Fruit fly (Drosophila melanogaster) whole organism, prepupa: ENCODE measurements around the gene CG6409.

Experiments used
- CG10631 ChIP-seq: fragments of 200-800 bp; sonication (Bioruptor generic); optimal IDR thresholded peaks from 2 replicates; lab custom pipeline; 2016; ENCODE audit warnings: missing biosample characterization, missing genetic modification characterization
- CG10669 ChIP-seq: fragments of 200-800 bp; sonication (Bioruptor generic); optimal IDR thresholded peaks from 3 replicates; lab custom pipeline; 2018; ENCODE audit warnings: missing biosample characterization, mild to moderate bottlenecking, missing genetic modification characterization, moderate library complexity
- CG11294 ChIP-seq: fragments of 200-800 bp; sonication (Bioruptor generic); IDR thresholded peaks from 2 replicates; pipeline ENCODE4 v1.3.6; 2022; ENCODE audit warnings: missing biosample characterization, missing genetic modification characterization
- CG11762 ChIP-seq: fragments of 200-800 bp; sonication (Bioruptor generic); optimal IDR thresholded peaks from 3 replicates; lab custom pipeline; 2016; ENCODE audit warnings: missing biosample characterization, missing genetic modification characterization; ENCODE audit not compliant: insufficient read depth
- CG1621 ChIP-seq: fragments of 200-800 bp; sonication (Bioruptor generic); optimal IDR thresholded peaks from 3 replicates; lab custom pipeline; 2018; ENCODE audit warnings: missing biosample characterization, mild to moderate bottlenecking, missing genetic modification characterization
- CG3032 ChIP-seq: fragments of 200-800 bp; optimal IDR thresholded peaks from 2 replicates; lab custom pipeline; 2019; ENCODE audit warnings: missing biosample characterization, mild to moderate bottlenecking, missing genetic modification characterization, moderate library complexity
- CG31627 ChIP-seq: fragments of 200-800 bp; sonication (Bioruptor generic); optimal IDR thresholded peaks from 3 replicates; lab custom pipeline; 2016; ENCODE audit warnings: missing biosample characterization, missing genetic modification characterization
- CG32006 ChIP-seq: fragments of 200-800 bp; sonication (Bioruptor generic); optimal IDR thresholded peaks from 3 replicates; lab custom pipeline; 2017; ENCODE audit warnings: missing biosample characterization, mild to moderate bottlenecking, missing genetic modification characterization
- CG34406 ChIP-seq: fragments of 200-800 bp; sonication (Bioruptor generic); optimal IDR thresholded peaks from 3 replicates; lab custom pipeline; 2016; ENCODE audit warnings: missing biosample characterization, missing genetic modification characterization
- CG3919 ChIP-seq: fragments of 200-800 bp; sonication (Bioruptor generic); optimal IDR thresholded peaks from 3 replicates; lab custom pipeline; 2016; ENCODE audit warnings: missing biosample characterization, missing genetic modification characterization
- CG4318 ChIP-seq: fragments of 200-800 bp; sonication (Bioruptor generic); optimal IDR thresholded peaks from 3 replicates; lab custom pipeline; 2017; ENCODE audit warnings: missing biosample characterization, mild to moderate bottlenecking, missing genetic modification characterization
- CG6163 ChIP-seq: fragments of 200-800 bp; sonication (Bioruptor generic); IDR thresholded peaks from 3 replicates; pipeline ENCODE4 v1.3.6; 2022; ENCODE audit warnings: missing biosample characterization, missing genetic modification characterization
- CG6792 ChIP-seq: fragments of 200-800 bp; sonication (Bioruptor generic); optimal IDR thresholded peaks from 3 replicates; lab custom pipeline; 2016; ENCODE audit warnings: missing biosample characterization, missing genetic modification characterization
- CG6808 ChIP-seq: fragments of 200-800 bp; sonication (Bioruptor generic); optimal IDR thresholded peaks from 3 replicates; lab custom pipeline; 2017; ENCODE audit warnings: missing biosample characterization, missing genetic modification characterization, mild to moderate bottlenecking, moderate library complexity, missing genetic modification reagents
- CG6854 ChIP-seq: fragments of 200-800 bp; sonication (Bioruptor generic); optimal IDR thresholded peaks from 2 replicates; lab custom pipeline; 2017; ENCODE audit warnings: missing biosample characterization, mild to moderate bottlenecking, missing genetic modification characterization
- CG7368 ChIP-seq: fragments of 200-800 bp; sonication (Bioruptor generic); optimal IDR thresholded peaks from 3 replicates; lab custom pipeline; 2016; ENCODE audit warnings: missing biosample characterization, missing genetic modification characterization
- CG8632 ChIP-seq: fragments of 200-800 bp; sonication (Bioruptor generic); optimal IDR thresholded peaks from 3 replicates; lab custom pipeline; 2016; ENCODE audit warnings: missing biosample characterization, missing genetic modification characterization
- CG9139 ChIP-seq: fragments of 200-800 bp; sonication (Bioruptor generic); optimal IDR thresholded peaks from 3 replicates; lab custom pipeline; 2017; ENCODE audit warnings: missing biosample characterization, mild to moderate bottlenecking, missing genetic modification characterization
- Eip93F ChIP-seq: fragments of 200-800 bp; sonication (Bioruptor generic); optimal IDR thresholded peaks from 2 replicates; lab custom pipeline; 2016; ENCODE audit warnings: missing biosample characterization, mild to moderate bottlenecking, missing genetic modification characterization
- Ets21C ChIP-seq: fragments of 200-800 bp; sonication (Bioruptor generic); optimal IDR thresholded peaks from 3 replicates; lab custom pipeline; 2016; ENCODE audit warnings: missing biosample characterization, missing genetic modification characterization
- Ets96B ChIP-seq: fragments of 200-800 bp; optimal IDR thresholded peaks from 2 replicates; lab custom pipeline; 2019; ENCODE audit warnings: missing biosample characterization, mild to moderate bottlenecking, missing genetic modification characterization, moderate library complexity
- Hr38 ChIP-seq: sonication (Bioruptor generic); optimal IDR thresholded peaks from 2 replicates; lab custom pipeline; 2016; ENCODE audit warnings: missing biosample characterization, missing genetic modification characterization
- Hr39 ChIP-seq: fragments of 200-800 bp; sonication (Bioruptor generic); optimal IDR thresholded peaks from 2 replicates; lab custom pipeline; 2016; ENCODE audit warnings: missing biosample characterization, missing genetic modification characterization
- Hr4 ChIP-seq: fragments of 200-800 bp; sonication (Bioruptor generic); optimal IDR thresholded peaks from 3 replicates; lab custom pipeline; 2016; ENCODE audit warnings: missing biosample characterization, missing genetic modification characterization
- Lpt ChIP-seq: fragments of 200-800 bp; sonication (Bioruptor generic); optimal IDR thresholded peaks from 3 replicates; lab custom pipeline; 2016; ENCODE audit warnings: missing biosample characterization, missing genetic modification characterization
- OdsH ChIP-seq: fragments of 200-800 bp; sonication (Bioruptor generic); optimal IDR thresholded peaks from 3 replicates; lab custom pipeline; 2016; ENCODE audit warnings: missing biosample characterization, missing genetic modification characterization
- Sox102F ChIP-seq: fragments of 200-800 bp; sonication (Bioruptor generic); optimal IDR thresholded peaks from 2 replicates; lab custom pipeline; 2016; ENCODE audit warnings: missing biosample characterization, mild to moderate bottlenecking, missing genetic modification characterization
- Sox14 ChIP-seq: fragments of 200-800 bp; sonication (Bioruptor generic); optimal IDR thresholded peaks from 3 replicates; lab custom pipeline; 2016; ENCODE audit warnings: missing biosample characterization, missing genetic modification characterization
- Sox15 ChIP-seq: fragments of 200-800 bp; sonication (Bioruptor generic); optimal IDR thresholded peaks from 3 replicates; lab custom pipeline; 2016; ENCODE audit warnings: missing biosample characterization, missing genetic modification characterization
- achi ChIP-seq: fragments of 200-800 bp; sonication (Bioruptor generic); optimal IDR thresholded peaks from 3 replicates; lab custom pipeline; 2016; ENCODE audit warnings: missing biosample characterization, missing genetic modification characterization
- cyc ChIP-seq: fragments of 200-800 bp; sonication (Bioruptor generic); optimal IDR thresholded peaks from 3 replicates; lab custom pipeline; 2016; ENCODE audit warnings: missing biosample characterization, missing genetic modification characterization
- dac ChIP-seq: fragments of 200-800 bp; sonication (Bioruptor generic); optimal IDR thresholded peaks from 2 replicates; lab custom pipeline; 2017; ENCODE audit warnings: missing biosample characterization, mild to moderate bottlenecking, missing genetic modification characterization
- eg ChIP-seq: fragments of 200-800 bp; sonication (Bioruptor generic); IDR thresholded peaks from 3 replicates; pipeline ENCODE4 v1.3.6; 2022; ENCODE audit warnings: missing biosample characterization, missing genetic modification characterization
- esn ChIP-seq: fragments of 200-800 bp; sonication (Bioruptor generic); optimal IDR thresholded peaks from 2 replicates; lab custom pipeline; 2016; ENCODE audit warnings: missing biosample characterization, mild to moderate bottlenecking, missing genetic modification characterization, moderate library complexity
- fd59A ChIP-seq: fragments of 200-800 bp; sonication (Bioruptor generic); optimal IDR thresholded peaks from 2 replicates; lab custom pipeline; 2017; ENCODE audit warnings: missing biosample characterization, mild to moderate bottlenecking, missing genetic modification characterization, missing genetic modification reagents
- fd85E ChIP-seq: fragments of 200-800 bp; sonication (Bioruptor generic); optimal IDR thresholded peaks from 3 replicates; lab custom pipeline; 2016; ENCODE audit warnings: missing biosample characterization, missing genetic modification characterization
- fkh ChIP-seq: fragments of 200-800 bp; sonication (Bioruptor generic); optimal IDR thresholded peaks from 3 replicates; lab custom pipeline; 2017; ENCODE audit warnings: missing biosample characterization, mild to moderate bottlenecking, missing genetic modification characterization, moderate library complexity
- lz ChIP-seq: fragments of 200-800 bp; sonication (Bioruptor generic); optimal IDR thresholded peaks from 3 replicates; lab custom pipeline; 2016; ENCODE audit warnings: missing biosample characterization, missing genetic modification characterization
- pdm3 ChIP-seq: fragments of 200-800 bp; sonication (Bioruptor generic); optimal IDR thresholded peaks from 3 replicates; lab custom pipeline; 2016; ENCODE audit warnings: missing biosample characterization, missing genetic modification characterization
- salr ChIP-seq, 2 experiments: fragments of 200-800 bp; sonication (Bioruptor generic); optimal IDR thresholded peaks; 3 replicates each; lab custom pipeline; 2016 to 2018; ENCODE audit warnings: missing biosample characterization in 2 of 2, missing genetic modification characterization in 2 of 2, mild to moderate bottlenecking in 1 of 2
- ss ChIP-seq, 2 experiments: fragments of 200-800 bp; sonication (Bioruptor generic); optimal IDR thresholded peaks; 2 replicates in 1 of 2; 3 replicates in 1 of 2; lab custom pipeline; 2017 to 2018; ENCODE audit warnings: mild to moderate bottlenecking in 2 of 2, missing biosample characterization in 2 of 2, missing genetic modification characterization in 2 of 2, moderate library complexity in 1 of 2
- svp ChIP-seq: fragments of 200-800 bp; sonication (Bioruptor generic); peaks from one replicate; lab custom pipeline; 2016; ENCODE audit warnings: missing biosample characterization, missing genetic modification characterization
- vri ChIP-seq: fragments of 200-800 bp; sonication (Bioruptor generic); optimal IDR thresholded peaks from 3 replicates; lab custom pipeline; 2016; ENCODE audit warnings: missing biosample characterization, mild to moderate bottlenecking, missing genetic modification characterization

Gene CG6409

DNA sequence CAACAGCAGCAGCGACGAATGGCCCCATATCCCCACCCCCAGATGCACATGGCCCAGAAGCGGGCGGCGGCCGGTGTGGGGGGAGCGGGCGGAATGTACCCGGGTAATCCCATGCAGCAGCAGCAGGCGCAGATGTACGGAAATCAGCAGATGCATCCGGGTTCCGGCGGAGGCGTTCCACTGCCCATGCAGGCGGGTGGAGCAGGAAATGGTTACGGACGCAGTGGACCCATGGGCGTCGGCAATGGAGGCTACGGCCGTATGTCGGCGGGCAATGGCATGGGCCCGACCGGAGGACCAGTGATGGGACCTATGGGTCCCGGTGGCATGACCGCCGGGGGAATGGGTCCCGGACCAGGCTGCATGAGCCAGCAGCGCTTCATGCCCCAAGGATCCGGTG lies 10.7 kb downstream of the CG6409 start:
- TF ChIP-seq Sox14: no peak
- TF ChIP-seq CG6163 (GFP tag; lab: Robert Waterston, UW): no peak
- no peak for TF ChIP-seq CG31627 (GFP tag; lab: Kevin White, UChicago)
- no peak for TF ChIP-seq Eip93F (GFP tag; lab: Kevin White, UChicago)
- no peak for TF ChIP-seq fd59A (GFP tag; lab: Kevin White, UChicago)
- no peak for TF ChIP-seq pdm3 (GFP tag; lab: Kevin White, UChicago)
- no peak for TF ChIP-seq lz (GFP tag; lab: Kevin White, UChicago)
- TF ChIP-seq Sox102F (GFP tag; lab: Kevin White, UChicago): no peak
- TF ChIP-seq vri (GFP tag; lab: Kevin White, UChicago): no peak
- no peak for TF ChIP-seq CG10669
- TF ChIP-seq salr (GFP tag; optimal IDR thresholded peaks at IDR 0.05; lab: Kevin White, UChicago): no peak
- TF ChIP-seq ss (GFP tag; optimal IDR thresholded peaks at IDR 0.05; lab: Kevin White, UChicago): no peak
- no peak for TF ChIP-seq fkh (GFP tag; lab: Kevin White, UChicago)
- TF ChIP-seq CG1621: no peak
- no peak for TF ChIP-seq Hr4
- no peak for TF ChIP-seq CG6808
- TF ChIP-seq fd85E (GFP tag; lab: Kevin White, UChicago): no peak

DNA sequence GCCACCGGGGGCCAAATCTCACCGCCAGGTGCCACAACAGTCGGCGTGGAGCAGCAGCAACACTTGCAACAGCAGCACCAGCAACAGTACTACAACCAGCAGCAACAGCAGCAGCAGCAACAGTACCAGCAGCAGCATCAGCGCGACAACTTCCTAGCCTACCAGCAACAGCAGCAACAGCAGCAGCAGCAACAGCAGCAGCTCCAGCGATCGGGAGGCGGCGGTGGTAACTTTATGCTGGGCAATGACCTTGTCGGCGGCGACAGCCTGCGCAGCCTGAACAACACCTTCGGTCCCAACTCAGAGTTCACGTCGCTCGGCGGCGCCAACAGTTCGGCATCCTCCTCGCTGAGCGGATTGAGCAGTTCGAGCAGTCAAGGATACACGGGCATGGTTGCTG lies 12.1 kb downstream of the CG6409 start:
- TF ChIP-seq vri (GFP tag; lab: Kevin White, UChicago): no peak
- no peak for TF ChIP-seq CG6792 (GFP tag; lab: Kevin White, UChicago)
- TF ChIP-seq Ets21C (GFP tag; lab: Kevin White, UChicago): no peak
- no peak for TF ChIP-seq CG3032
- TF ChIP-seq CG6163 (GFP tag; lab: Robert Waterston, UW): no peak
- TF ChIP-seq CG8632 (GFP tag; lab: Kevin White, UChicago): no peak

DNA sequence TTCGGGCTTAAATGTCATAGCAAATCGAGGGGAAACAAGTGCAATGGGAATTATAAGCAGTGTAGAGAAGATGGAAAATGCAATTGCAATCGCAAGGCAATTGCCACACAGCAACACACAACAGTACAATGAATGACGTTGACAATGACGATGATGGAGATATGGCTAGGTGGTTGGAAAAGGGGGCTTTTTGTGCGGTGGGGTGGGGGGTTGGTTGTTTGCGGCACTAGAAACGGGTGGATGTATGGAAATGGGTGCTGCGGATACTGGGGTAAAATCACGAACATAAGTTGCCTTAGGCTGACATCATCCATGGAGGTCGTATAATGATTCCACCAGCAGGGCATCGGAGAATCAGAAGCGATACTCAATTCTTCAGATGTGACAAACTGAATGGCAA lies 13.0 kb downstream of the CG6409 start:
- TF ChIP-seq eg (GFP tag; lab: Robert Waterston, UW) (0 out of 3 replicates have a peak, but pooled peaks have one; percentile 18), dac (GFP tag; lab: Kevin White, UChicago) (no peak)
- TF ChIP-seq, all 60 proteins: peak for 1

DNA sequence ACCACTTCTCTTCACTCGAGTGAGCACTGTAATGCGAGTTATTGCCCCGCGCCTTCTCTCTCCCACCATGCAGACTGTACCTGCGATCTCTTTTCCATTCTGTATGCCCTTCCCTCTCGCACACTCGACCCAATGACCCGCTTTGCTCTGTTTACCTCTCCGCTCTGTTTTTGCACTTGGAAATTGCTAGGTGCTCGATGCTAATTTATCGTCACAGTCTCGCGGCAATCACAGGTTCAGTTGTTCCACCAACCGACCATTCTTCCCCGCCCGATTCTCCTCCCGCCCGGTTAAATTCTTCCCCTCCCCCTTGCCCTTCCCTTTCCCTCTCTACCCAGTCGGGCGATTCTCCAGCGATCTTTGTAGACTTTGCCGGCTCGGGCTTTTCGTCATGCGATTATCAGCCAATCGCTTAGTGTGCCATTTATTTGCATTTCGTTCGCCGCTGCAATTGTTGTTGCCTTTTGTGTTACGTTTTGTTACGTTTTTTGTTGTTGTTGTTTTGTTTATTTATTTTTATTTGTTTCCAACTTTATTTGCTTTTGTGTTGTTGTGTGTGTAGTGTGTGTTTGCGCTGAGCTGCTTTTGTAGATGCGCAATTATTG lies 14.3 kb downstream of the CG6409 start:
- TF ChIP-seq pdm3 (GFP tag; lab: Kevin White, UChicago) (peak; percentile 5), vri (GFP tag; lab: Kevin White, UChicago) (peak; percentile 78), CG7368 (peak; percentile 26), Lpt (GFP tag; lab: Kevin White, UChicago) (peak; percentile 46), esn (no peak), OdsH (GFP tag; lab: Kevin White, UChicago) (no peak), CG11294 (GFP tag; lab: Robert Waterston, UW) (no peak), CG31627 (GFP tag; lab: Kevin White, UChicago) (no peak), Hr38 (GFP tag; lab: Kevin White, UChicago) (no peak), eg (GFP tag; lab: Robert Waterston, UW) (peak; percentile 86), salr (GFP tag; optimal IDR thresholded peaks at IDR 0.05; lab: Kevin White, UChicago) (peak in 1 of 2 experiments; percentile 48), CG34406 (GFP tag; lab: Kevin White, UChicago) (peak; percentile 1), Sox15 (GFP tag; lab: Kevin White, UChicago) (no peak), CG3919 (GFP tag; lab: Kevin White, UChicago) (peak; percentile 35), CG8632 (GFP tag; lab: Kevin White, UChicago) (peak; percentile 15), CG10631 (GFP tag; lab: Kevin White, UChicago) (no peak), CG6854 (GFP tag; lab: Kevin White, UChicago) (peak; percentile 23), Sox14 (peak; percentile 24), cyc (GFP tag; lab: Kevin White, UChicago) (no peak), dac (GFP tag; lab: Kevin White, UChicago) (peak; percentile 37), CG4318 (no peak), achi (GFP tag; lab: Kevin White, UChicago) (no peak), lz (GFP tag; lab: Kevin White, UChicago) (no peak), CG1621 (peak; percentile 24), svp (GFP tag; lab: Kevin White, UChicago) (peak; percentile 95), CG9139 (GFP tag; lab: Kevin White, UChicago) (peak; percentile 57), Hr39 (no peak), CG3032 (peak; percentile 15), ss (GFP tag; optimal IDR thresholded peaks at IDR 0.05; lab: Kevin White, UChicago) (peak; percentile 3 to 57), CG32006 (GFP tag; lab: Kevin White, UChicago) (peak; percentile 45), Ets96B (peak; percentile 51), Ets21C (GFP tag; lab: Kevin White, UChicago) (no peak), Sox102F (GFP tag; lab: Kevin White, UChicago) (no peak), CG11762 (GFP tag; lab: Kevin White, UChicago) (no peak)
